Worm (Caenorhabditis elegans) whole organism, L1 larva: Measurements from ENCODE around the gene trpp-12.

ENCODE experiments used
- blmp-1 ChIP-seq: fragments of 150-350 bp; optimal IDR thresholded peaks from 2 replicates; lab custom pipeline; 2014; ENCODE audit warnings: missing biosample characterization, missing genetic modification characterization
- ceh-63 ChIP-seq: fragments of 200-800 bp; sonication (Bioruptor generic); optimal IDR thresholded peaks from 2 replicates; lab custom pipeline; 2018; ENCODE audit warnings: mild to moderate bottlenecking, missing genetic modification characterization, missing compliant biosample characterization
- ceh-8 ChIP-seq: fragments of 200-800 bp; sonication (Bioruptor generic); optimal IDR thresholded peaks from 2 replicates; lab custom pipeline; 2018; ENCODE audit warnings: mild to moderate bottlenecking, missing genetic modification characterization, moderate library complexity, missing compliant biosample characterization
- elt-2 ChIP-seq: sonication (generic microtip); optimal IDR thresholded peaks from 2 replicates; lab custom pipeline; 2016; ENCODE audit warnings: missing genetic modification characterization, mild to moderate bottlenecking, inconsistent platforms, missing compliant biosample characterization, missing genetic modification reagents
- lsy-2 ChIP-seq, 2 experiments: fragments of 150-350 bp; optimal IDR thresholded peaks; 2 replicates each; lab custom pipeline; 2014; ENCODE audit warnings: missing biosample characterization in 2 of 2, missing genetic modification characterization in 2 of 2
- mep-1 ChIP-seq: fragments of 150-350 bp; optimal IDR thresholded peaks from 2 replicates; lab custom pipeline; 2014; ENCODE audit warnings: missing biosample characterization, missing genetic modification characterization
- nhr-237 ChIP-seq: fragments of 150-350 bp; optimal IDR thresholded peaks from 2 replicates; lab custom pipeline; 2014; ENCODE audit warnings: missing biosample characterization, missing genetic modification characterization
- snpc-4 ChIP-seq: fragments of 150-350 bp; optimal IDR thresholded peaks from 2 replicates; lab custom pipeline; 2014; ENCODE audit warnings: missing biosample characterization, missing genetic modification characterization

ce11 chrX:2443304-2443703, 33.8 kb downstream of the trpp-12 start, which contains the start of gene T07D1.3:
- TF ChIP-seq snpc-4 (tag; lab: Kevin White, UChicago) (no peak), elt-2 (no peak), ceh-63 (GFP tag; lab: Kevin White, UChicago) (no peak), blmp-1 (tag; lab: Kevin White, UChicago) (no peak), nhr-237 (tag; lab: Kevin White, UChicago) (no peak), ceh-8 (no peak), mep-1 (tag; lab: Kevin White, UChicago) (no peak), lsy-2 (tag; optimal IDR thresholded peaks at IDR 0.05; lab: Kevin White, UChicago) (no peak)
